Worm (Caenorhabditis elegans) whole organism, L2 larva: ENCODE results near the gene M106.7.

ENCODE experiments used
- C34F6.9 ChIP-seq: fragments of 150-350 bp; optimal IDR thresholded peaks from 2 replicates; lab custom pipeline; 2014; ENCODE audit warnings: missing biosample characterization, missing genetic modification characterization
- F13H6.1 ChIP-seq: sonication (generic microtip); optimal IDR thresholded peaks from 2 replicates; lab custom pipeline; 2016; ENCODE audit warnings: missing genetic modification characterization, missing compliant biosample characterization
- R02D3.7 ChIP-seq: fragments of 150-350 bp; optimal IDR thresholded peaks from 2 replicates; lab custom pipeline; 2014; ENCODE audit warnings: missing biosample characterization, missing genetic modification characterization
- ZK546.5 ChIP-seq: sonication (generic microtip); optimal IDR thresholded peaks from 2 replicates; lab custom pipeline; 2017; ENCODE audit warnings: missing biosample characterization, missing genetic modification characterization
- aly-2 ChIP-seq: fragments of 150-350 bp; optimal IDR thresholded peaks from 2 replicates; lab custom pipeline; 2014; ENCODE audit warnings: missing biosample characterization, missing genetic modification characterization
- blmp-1 ChIP-seq: sonication (generic microtip); optimal IDR thresholded peaks from 2 replicates; lab custom pipeline; 2017; ENCODE audit warnings: missing genetic modification characterization, mild to moderate bottlenecking, missing compliant biosample characterization, antibody characterized with exemption, moderate library complexity; ENCODE audit not compliant: insufficient read depth
- ceh-82 ChIP-seq: fragments of 150-350 bp; optimal IDR thresholded peaks from 2 replicates; lab custom pipeline; 2014; ENCODE audit warnings: missing biosample characterization, missing genetic modification characterization
- crh-2 ChIP-seq: sonication (generic microtip); optimal IDR thresholded peaks from 2 replicates; lab custom pipeline; 2017; ENCODE audit warnings: missing biosample characterization, missing genetic modification characterization
- dmd-4 ChIP-seq: sonication (generic microtip); optimal IDR thresholded peaks from 2 replicates; lab custom pipeline; 2017; ENCODE audit warnings: missing biosample characterization, missing genetic modification characterization
- egl-27 ChIP-seq: sonication (generic microtip); optimal IDR thresholded peaks from 3 replicates; lab custom pipeline; 2017; ENCODE audit warnings: missing biosample characterization, missing genetic modification reagents, missing genetic modification characterization
- elt-1 ChIP-seq: fragments of 150-350 bp; optimal IDR thresholded peaks from 2 replicates; lab custom pipeline; 2014; ENCODE audit warnings: missing biosample characterization, missing genetic modification characterization
- fos-1 ChIP-seq: fragments of 150-350 bp; optimal IDR thresholded peaks from 2 replicates; lab custom pipeline; 2014; ENCODE audit warnings: missing biosample characterization, missing genetic modification characterization
- lin-11 ChIP-seq: fragments of 150-350 bp; sonication (generic microtip); optimal IDR thresholded peaks from 2 replicates; lab custom pipeline; 2014; ENCODE audit warnings: missing biosample characterization, missing genetic modification characterization, inconsistent platforms, mixed read lengths
- lin-13 ChIP-seq: fragments of 150-350 bp; optimal IDR thresholded peaks from 2 replicates; lab custom pipeline; 2014; ENCODE audit warnings: missing biosample characterization, missing genetic modification reagents, missing genetic modification characterization
- lin-39 ChIP-seq: fragments of 150-350 bp; optimal IDR thresholded peaks from 2 replicates; lab custom pipeline; 2014; ENCODE audit warnings: missing biosample characterization, missing genetic modification reagents, missing genetic modification characterization
- lsy-2 ChIP-seq, 2 experiments: fragments of 150-350 bp in 1 of 2; sonication (generic microtip) in 1 of 2; optimal IDR thresholded peaks; 2 replicates each; lab custom pipeline; 2014 to 2017; ENCODE audit warnings: missing biosample characterization in 2 of 2, missing genetic modification characterization in 2 of 2
- mab-5 ChIP-seq: fragments of 150-350 bp; optimal IDR thresholded peaks from 2 replicates; lab custom pipeline; 2014; ENCODE audit warnings: missing biosample characterization, missing genetic modification characterization
- mbf-1 ChIP-seq: sonication (generic microtip); optimal IDR thresholded peaks from 2 replicates; lab custom pipeline; 2017; ENCODE audit warnings: missing biosample characterization, missing genetic modification characterization
- mdl-1 ChIP-seq, 2 experiments: fragments of 150-350 bp in 1 of 2; sonication (generic microtip) in 1 of 2; optimal IDR thresholded peaks; 2 replicates each; lab custom pipeline; 2017; ENCODE audit warnings: missing biosample characterization in 2 of 2, missing genetic modification characterization in 2 of 2
- nhr-10 ChIP-seq: sonication (generic microtip); optimal IDR thresholded peaks from 2 replicates; lab custom pipeline; 2017; ENCODE audit warnings: missing biosample characterization, missing genetic modification characterization
- nhr-11 ChIP-seq: fragments of 150-350 bp; optimal IDR thresholded peaks from 2 replicates; lab custom pipeline; 2014; ENCODE audit warnings: missing biosample characterization, missing genetic modification characterization
- nhr-12 ChIP-seq: fragments of 150-350 bp; optimal IDR thresholded peaks from 2 replicates; lab custom pipeline; 2014; ENCODE audit warnings: missing biosample characterization, missing genetic modification characterization
- nhr-129 ChIP-seq: fragments of 150-350 bp; optimal IDR thresholded peaks from 2 replicates; lab custom pipeline; 2014; ENCODE audit warnings: missing biosample characterization, missing genetic modification characterization
- nhr-21 ChIP-seq: fragments of 150-350 bp; optimal IDR thresholded peaks from 2 replicates; lab custom pipeline; 2014; ENCODE audit warnings: missing biosample characterization, missing genetic modification characterization
- nhr-23 ChIP-seq: fragments of 150-350 bp; optimal IDR thresholded peaks from 2 replicates; lab custom pipeline; 2014; ENCODE audit warnings: missing biosample characterization, missing genetic modification reagents, missing genetic modification characterization
- nhr-237 ChIP-seq: fragments of 150-350 bp; optimal IDR thresholded peaks from 2 replicates; lab custom pipeline; 2014; ENCODE audit warnings: missing biosample characterization, missing genetic modification characterization
- nhr-6 ChIP-seq: fragments of 150-350 bp; optimal IDR thresholded peaks from 2 replicates; lab custom pipeline; 2014; ENCODE audit warnings: missing biosample characterization, missing genetic modification characterization
- peb-1 ChIP-seq: fragments of 150-350 bp; optimal IDR thresholded peaks from 2 replicates; lab custom pipeline; 2014; ENCODE audit warnings: missing biosample characterization, missing genetic modification characterization
- sem-4 ChIP-seq: fragments of 150-350 bp; optimal IDR thresholded peaks from 2 replicates; lab custom pipeline; 2014; ENCODE audit warnings: missing biosample characterization, missing genetic modification reagents, missing genetic modification characterization
- skn-1 ChIP-seq: sonication (generic microtip); optimal IDR thresholded peaks from 2 replicates; lab custom pipeline; 2017; ENCODE audit warnings: missing biosample characterization, missing genetic modification characterization
- sma-9 ChIP-seq, 2 experiments: fragments of 150-350 bp in 1 of 2; sonication (generic microtip) in 1 of 2; optimal IDR thresholded peaks; 2 replicates each; lab custom pipeline; 2014 to 2016; ENCODE audit warnings: missing genetic modification characterization in 2 of 2, mild to moderate bottlenecking in 1 of 2, missing biosample characterization in 1 of 2, missing compliant biosample characterization in 1 of 2, missing genetic modification reagents in 1 of 2, moderate library complexity in 1 of 2
- snpc-4 ChIP-seq: fragments of 150-350 bp; optimal IDR thresholded peaks from 2 replicates; lab custom pipeline; 2014; ENCODE audit warnings: missing biosample characterization, missing genetic modification characterization
- unc-39 ChIP-seq: fragments of 150-350 bp; optimal IDR thresholded peaks from 2 replicates; lab custom pipeline; 2014; ENCODE audit warnings: missing biosample characterization, missing genetic modification characterization
- unc-55 ChIP-seq: fragments of 150-350 bp; sonication (generic microtip); optimal IDR thresholded peaks from 3 replicates; lab custom pipeline; 2014; ENCODE audit warnings: missing biosample characterization, missing genetic modification reagents, missing genetic modification characterization
- ztf-11 ChIP-seq: sonication (generic microtip); optimal IDR thresholded peaks from 2 replicates; lab custom pipeline; 2017; ENCODE audit warnings: missing biosample characterization, missing genetic modification characterization
- ztf-4 ChIP-seq: fragments of 150-350 bp; optimal IDR thresholded peaks from 2 replicates; lab custom pipeline; 2014; ENCODE audit warnings: missing biosample characterization, missing genetic modification characterization

The M106.7 gene

ce11 chrII:10824046-10824445, 32.9 kb downstream of the M106.7 start, which contains the start of the genes R06F6.12 and mix-1 (continued):
- no peak for TF ChIP-seq ztf-11
- TF ChIP-seq peb-1 (tag; lab: Kevin White, UChicago), result no peak
- no peak for TF ChIP-seq skn-1 (tag; lab: Kevin White, UChicago)
- no peak for TF ChIP-seq aly-2 (tag; lab: Kevin White, UChicago)
- peak; percentile 23 for TF ChIP-seq ztf-4 (tag; lab: Kevin White, UChicago)
- TF ChIP-seq fos-1, result no peak
- TF ChIP-seq lin-13 (GFP tag; lab: Kevin White, UChicago), result peak; percentile 30
- TF ChIP-seq lin-39 (tag; lab: Kevin White, UChicago), result no peak
- no peak for TF ChIP-seq egl-27 (tag; lab: Kevin White, UChicago)
- no peak for TF ChIP-seq nhr-237 (tag; lab: Kevin White, UChicago)
- TF ChIP-seq crh-2, result peak; percentile 21
- TF ChIP-seq ZK546.5, result no peak
- TF ChIP-seq blmp-1 (tag; lab: Kevin White, UChicago), result no peak
- no peak for TF ChIP-seq dmd-4
- TF ChIP-seq mab-5, result no peak
- TF ChIP-seq nhr-21, result peak; percentile 31
- TF ChIP-seq, all 48 proteins: peak for 15

DNA sequence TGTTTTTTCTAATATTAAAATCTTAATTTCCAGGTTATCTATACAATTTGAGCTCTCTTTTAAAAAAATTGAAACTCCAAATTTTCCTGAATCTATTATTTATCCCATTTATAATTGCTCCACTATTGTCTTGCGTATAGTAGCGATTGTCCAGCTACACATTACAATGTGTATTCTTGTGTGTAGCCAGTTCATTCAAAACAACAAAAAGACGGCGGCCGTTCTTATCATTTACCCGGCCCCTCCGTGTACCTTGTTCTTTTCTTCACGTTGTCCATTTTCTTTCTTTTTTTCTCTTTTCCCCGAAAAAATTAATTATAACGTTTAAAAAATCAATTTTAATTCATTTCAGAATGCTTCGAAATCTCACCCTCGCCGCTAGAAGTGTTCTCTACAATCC, 36.3 kb downstream of the M106.7 start, which contains the start of gene ech-4:
Gene ech-4 (plus strand): TSS at position 353 of the 400 bp plus-strand sequence.
- TF ChIP-seq egl-27 (tag; lab: Kevin White, UChicago) (no peak), snpc-4 (no peak), unc-39 (no peak), nhr-21 (no peak), nhr-6 (tag; lab: Kevin White, UChicago) (no peak), ztf-11 (no peak), nhr-11 (tag; lab: Kevin White, UChicago) (no peak), sma-9 (GFP tag; optimal IDR thresholded peaks at IDR 0.05; lab: Kevin White, UChicago) (no peak), sma-9 (tag; optimal IDR thresholded peaks at IDR 0.05; lab: Kevin White, UChicago) (no peak), lin-39 (tag; lab: Kevin White, UChicago) (no peak), sem-4 (tag; lab: Kevin White, UChicago) (no peak)

ce11 chrII:10819928-10820423, 37.0 kb downstream of the M106.7 start, which contains the start of gene R06F6.8:
Gene R06F6.8, minus strand, starts transcription at chrII:10819978.
- TF ChIP-seq crh-2 (peak; percentile 3), elt-1 (tag; lab: Kevin White, UChicago) (no peak), snpc-4 (no peak), C34F6.9 (peak; percentile 47), R02D3.7 (tag; lab: Kevin White, UChicago) (no peak), lin-13 (GFP tag; lab: Kevin White, UChicago) (peak; percentile 10), F13H6.1 (tag; lab: Kevin White, UChicago) (no peak), ztf-11 (no peak), unc-55 (GFP tag; lab: Kevin White, UChicago) (peak; percentile 44), mab-5 (no peak)
- TF ChIP-seq, all 48 proteins: peak for 4

DNA sequence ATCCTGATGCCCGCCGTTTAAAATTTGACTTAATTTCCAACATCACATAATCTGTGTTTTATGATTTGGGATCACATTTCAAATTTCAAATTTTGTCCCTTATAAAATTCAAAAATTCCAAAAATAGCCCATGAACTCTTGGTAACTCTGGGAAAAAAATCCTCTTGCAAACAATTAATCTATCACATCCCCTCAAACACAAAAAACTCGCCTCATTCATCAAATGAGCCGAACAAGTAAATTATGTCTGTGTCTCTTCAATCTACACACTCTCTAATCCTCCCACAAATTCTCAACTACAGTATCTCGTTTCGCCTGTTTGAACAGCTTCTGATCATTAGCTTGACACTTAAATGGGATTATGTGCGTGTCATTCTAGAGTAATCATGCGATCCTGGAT, 46.3 kb downstream of the M106.7 start, which contains the start of gene msrp-7:
Gene msrp-7 (plus strand): TSS at position 301 of the 400 bp plus-strand sequence.
- no peak for TF ChIP-seq lin-11 (tag; lab: Kevin White, UChicago)

ce11 chrII:10808708-10809343, 48.2 kb downstream of the M106.7 start, which contains the start of gene R06F6.14:
Gene R06F6.14, plus strand, starts transcription at chrII:10809293.
- TF ChIP-seq nhr-12, result no peak
- TF ChIP-seq fos-1, result no peak
- TF ChIP-seq mdl-1 (tag; optimal IDR thresholded peaks at IDR 0.05; lab: Kevin White, UChicago), result no peak
- TF ChIP-seq nhr-129 (tag; lab: Kevin White, UChicago), result no peak
- TF ChIP-seq mbf-1 (tag; lab: Kevin White, UChicago), result no peak
- TF ChIP-seq lin-13 (GFP tag; lab: Kevin White, UChicago), result no peak
- TF ChIP-seq nhr-21, result no peak
- TF ChIP-seq nhr-23, result no peak
- TF ChIP-seq ZK546.5, result no peak
- no peak for TF ChIP-seq elt-1 (tag; lab: Kevin White, UChicago)
- TF ChIP-seq lsy-2 (tag; optimal IDR thresholded peaks at IDR 0.05; lab: Kevin White, UChicago), result no peak
- no peak for TF ChIP-seq skn-1 (tag; lab: Kevin White, UChicago)
- TF ChIP-seq dmd-4, result no peak
- no peak for TF ChIP-seq ztf-4 (tag; lab: Kevin White, UChicago)
- no peak for TF ChIP-seq unc-39
- TF ChIP-seq nhr-10 (tag; lab: Kevin White, UChicago), result no peak
- no peak for TF ChIP-seq ceh-82 (tag; lab: Kevin White, UChicago)
- no peak for TF ChIP-seq nhr-237 (tag; lab: Kevin White, UChicago)
- no peak for TF ChIP-seq blmp-1 (tag; lab: Kevin White, UChicago)
